Worm (Caenorhabditis elegans) whole organism, mixed stage, embryonic: ENCODE measurements around the gene C13G3.1.

ENCODE experiments used
- M03D4.4 ChIP-seq: sonication (generic microtip); optimal IDR thresholded peaks from 2 replicates; lab custom pipeline; 2017; ENCODE audit warnings: mild to moderate bottlenecking, missing genetic modification characterization, missing compliant biosample characterization
- bed-3 ChIP-seq: fragments of 200-800 bp; sonication (Bioruptor generic); optimal IDR thresholded peaks from 3 replicates; lab custom pipeline; 2018; ENCODE audit warnings: mild to moderate bottlenecking, missing genetic modification characterization, moderate library complexity, missing compliant biosample characterization
- blmp-1 ChIP-seq: fragments of 150-350 bp; optimal IDR thresholded peaks from 2 replicates; lab custom pipeline; 2014; ENCODE audit warnings: missing biosample characterization, missing genetic modification characterization
- ceh-39 ChIP-seq: fragments of 150-350 bp; optimal IDR thresholded peaks from 2 replicates; lab custom pipeline; 2014; ENCODE audit warnings: missing biosample characterization, missing genetic modification characterization
- ceh-83 ChIP-seq: fragments of 200-800 bp; sonication (Bioruptor generic); optimal IDR thresholded peaks from 2 replicates; lab custom pipeline; 2018; ENCODE audit warnings: mild to moderate bottlenecking, missing genetic modification characterization, missing compliant biosample characterization
- ces-1 ChIP-seq: fragments of 150-350 bp; optimal IDR thresholded peaks from 2 replicates; lab custom pipeline; 2014; ENCODE audit warnings: missing biosample characterization, missing genetic modification reagents, missing genetic modification characterization
- cnd-1 ChIP-seq: fragments of 200-800 bp; sonication (Bioruptor generic); optimal IDR thresholded peaks from 2 replicates; lab custom pipeline; 2018; ENCODE audit warnings: mild to moderate bottlenecking, missing genetic modification characterization, missing compliant biosample characterization
- drap-1 ChIP-seq: fragments of 200-800 bp; sonication (Bioruptor generic); optimal IDR thresholded peaks from 3 replicates; lab custom pipeline; 2018; ENCODE audit warnings: mild to moderate bottlenecking, missing genetic modification characterization, missing compliant biosample characterization
- elt-1 ChIP-seq: sonication (generic microtip); optimal IDR thresholded peaks from 2 replicates; lab custom pipeline; 2017; ENCODE audit warnings: missing genetic modification characterization, mild to moderate bottlenecking, missing compliant biosample characterization, antibody characterized with exemption, moderate library complexity, borderline replicate concordance; ENCODE audit not compliant: insufficient read depth
- elt-3 ChIP-seq: fragments of 150-350 bp; optimal IDR thresholded peaks from 2 replicates; lab custom pipeline; 2014; ENCODE audit warnings: missing biosample characterization, missing genetic modification characterization
- flh-1 ChIP-seq: fragments of 200-800 bp; sonication (Bioruptor generic); optimal IDR thresholded peaks from 2 replicates; lab custom pipeline; 2018; ENCODE audit warnings: mild to moderate bottlenecking, missing genetic modification characterization, moderate library complexity, missing compliant biosample characterization
- ham-2 ChIP-seq: fragments of 200-800 bp; sonication (Bioruptor generic); optimal IDR thresholded peaks from 2 replicates; lab custom pipeline; 2018; ENCODE audit warnings: mild to moderate bottlenecking, missing genetic modification characterization, missing compliant biosample characterization
- hlh-1 ChIP-seq: fragments of 150-350 bp; optimal IDR thresholded peaks from 2 replicates; lab custom pipeline; 2014; ENCODE audit warnings: missing biosample characterization, missing genetic modification reagents, missing genetic modification characterization
- lin-13 ChIP-seq: fragments of 150-350 bp; optimal IDR thresholded peaks from 2 replicates; lab custom pipeline; 2014; ENCODE audit warnings: missing biosample characterization, missing genetic modification characterization
- lin-32 ChIP-seq: fragments of 200-800 bp; sonication (Bioruptor generic); optimal IDR thresholded peaks from 2 replicates; lab custom pipeline; 2018; ENCODE audit warnings: mild to moderate bottlenecking, missing genetic modification characterization, missing compliant biosample characterization
- lsy-2 ChIP-seq: fragments of 150-350 bp; optimal IDR thresholded peaks from 2 replicates; lab custom pipeline; 2014; ENCODE audit warnings: missing biosample characterization, missing genetic modification characterization
- mab-5 ChIP-seq: fragments of 150-350 bp; optimal IDR thresholded peaks from 2 replicates; lab custom pipeline; 2014; ENCODE audit warnings: missing biosample characterization, missing genetic modification characterization
- mep-1 ChIP-seq: fragments of 150-350 bp; optimal IDR thresholded peaks from 2 replicates; lab custom pipeline; 2017; ENCODE audit warnings: missing biosample characterization, missing genetic modification reagents, missing genetic modification characterization, inconsistent platforms
- mls-2 ChIP-seq: sonication (generic microtip); optimal IDR thresholded peaks from 2 replicates; lab custom pipeline; 2016; ENCODE audit warnings: mild to moderate bottlenecking, missing genetic modification characterization, moderate library complexity, missing compliant biosample characterization
- nhr-12 ChIP-seq: fragments of 150-350 bp; optimal IDR thresholded peaks from 2 replicates; lab custom pipeline; 2014; ENCODE audit warnings: missing biosample characterization, missing genetic modification characterization
- nhr-2 ChIP-seq: fragments of 150-350 bp; optimal IDR thresholded peaks from 2 replicates; lab custom pipeline; 2014; ENCODE audit warnings: missing biosample characterization, missing genetic modification characterization
- nhr-237 ChIP-seq: fragments of 150-350 bp; optimal IDR thresholded peaks from 2 replicates; lab custom pipeline; 2014; ENCODE audit warnings: missing biosample characterization, missing genetic modification characterization
- nhr-76 ChIP-seq: sonication (generic microtip); optimal IDR thresholded peaks from 2 replicates; lab custom pipeline; 2017; ENCODE audit warnings: missing biosample characterization, missing genetic modification characterization
- sptf-1 ChIP-seq: sonication (generic microtip); optimal IDR thresholded peaks from 2 replicates; lab custom pipeline; 2017; ENCODE audit warnings: mild to moderate bottlenecking, missing genetic modification characterization, moderate library complexity, missing compliant biosample characterization
- tbx-8 ChIP-seq: fragments of 200-800 bp; sonication (Bioruptor generic); optimal IDR thresholded peaks from 2 replicates; lab custom pipeline; 2018; ENCODE audit warnings: mild to moderate bottlenecking, missing genetic modification characterization, moderate library complexity, missing compliant biosample characterization
- unc-120 ChIP-seq: sonication (generic microtip); optimal IDR thresholded peaks from 2 replicates; lab custom pipeline; 2017; ENCODE audit warnings: missing genetic modification characterization, missing compliant biosample characterization; ENCODE audit not compliant: poor library complexity, severe bottlenecking
- unc-39 ChIP-seq: fragments of 150-350 bp; optimal IDR thresholded peaks from 2 replicates; lab custom pipeline; 2014; ENCODE audit warnings: missing biosample characterization, missing genetic modification characterization
- zip-8 ChIP-seq: fragments of 150-350 bp; optimal IDR thresholded peaks from 2 replicates; lab custom pipeline; 2014; ENCODE audit warnings: missing biosample characterization, missing genetic modification characterization
- ztf-11 ChIP-seq: fragments of 150-350 bp; optimal IDR thresholded peaks from 2 replicates; lab custom pipeline; 2014; ENCODE audit warnings: missing biosample characterization, missing genetic modification characterization

Gene C13G3.1

ce11 chrV:11022817-11023216, 10.6 kb upstream of the C13G3.1 start, which contains the start of the genes C13G3.12 and hot-6:
Gene C13G3.12, minus strand, starts transcription at chrV:11022917.
Gene hot-6, minus strand, starts transcription at chrV:11022937.
- TF ChIP-seq cnd-1 (tag; lab: Kevin White, UChicago) (no peak), unc-120 (tag; lab: Kevin White, UChicago) (no peak), zip-8 (tag; lab: Kevin White, UChicago) (no peak), tbx-8 (GFP tag; lab: Kevin White, UChicago) (no peak), lin-32 (GFP tag; lab: Kevin White, UChicago) (no peak), nhr-12 (tag; lab: Kevin White, UChicago) (no peak), nhr-237 (tag; lab: Kevin White, UChicago) (no peak), ceh-83 (GFP tag; lab: Kevin White, UChicago) (no peak), elt-1 (no peak), nhr-2 (tag; lab: Kevin White, UChicago) (no peak), elt-3 (tag; lab: Kevin White, UChicago) (no peak), ztf-11 (tag; lab: Kevin White, UChicago) (no peak), lsy-2 (tag; lab: Kevin White, UChicago) (no peak), bed-3 (GFP tag; lab: Kevin White, UChicago) (no peak), ham-2 (GFP tag; lab: Kevin White, UChicago) (no peak), mep-1 (tag; lab: Kevin White, UChicago) (no peak)

- TF ChIP-seq zip-8 (tag; lab: Kevin White, UChicago) (no peak), ces-1 (GFP tag; lab: Kevin White, UChicago) (no peak), ceh-39 (no peak), mls-2 (no peak), tbx-8 (GFP tag; lab: Kevin White, UChicago) (no peak), M03D4.4 (tag; lab: Kevin White, UChicago) (no peak), mab-5 (tag; lab: Kevin White, UChicago) (no peak), lin-13 (tag; lab: Kevin White, UChicago) (no peak), elt-1 (no peak), lin-32 (GFP tag; lab: Kevin White, UChicago) (no peak)
These were observed 4.7 kb upstream of the C13G3.1 start for ce11 chrV:11016846-11017553.

ce11 chrV:11014758-11015157, 2.5 kb upstream of the C13G3.1 start:
- TF ChIP-seq bed-3 (GFP tag; lab: Kevin White, UChicago) (no peak), mab-5 (tag; lab: Kevin White, UChicago) (no peak), ceh-39 (no peak), lsy-2 (tag; lab: Kevin White, UChicago) (no peak), M03D4.4 (tag; lab: Kevin White, UChicago) (no peak), elt-3 (tag; lab: Kevin White, UChicago) (no peak), nhr-2 (tag; lab: Kevin White, UChicago) (no peak), hlh-1 (tag; lab: Kevin White, UChicago) (no peak), cnd-1 (tag; lab: Kevin White, UChicago) (no peak), nhr-76 (tag; lab: Kevin White, UChicago) (no peak), flh-1 (GFP tag; lab: Kevin White, UChicago) (no peak)

ce11 chrV:11013179-11013578, 914 bp upstream of the C13G3.1 start:
- TF ChIP-seq unc-39 (tag; lab: Kevin White, UChicago) = no peak
- no peak for TF ChIP-seq bed-3 (GFP tag; lab: Kevin White, UChicago)
- no peak for TF ChIP-seq sptf-1
- TF ChIP-seq mep-1 (tag; lab: Kevin White, UChicago) = no peak
- no peak for TF ChIP-seq unc-120 (tag; lab: Kevin White, UChicago)
- TF ChIP-seq mab-5 (tag; lab: Kevin White, UChicago) = no peak
- TF ChIP-seq drap-1 (GFP tag; lab: Kevin White, UChicago) = no peak
- TF ChIP-seq hlh-1 (tag; lab: Kevin White, UChicago) = no peak
- no peak for TF ChIP-seq ham-2 (GFP tag; lab: Kevin White, UChicago)
- no peak for TF ChIP-seq tbx-8 (GFP tag; lab: Kevin White, UChicago)
- no peak for TF ChIP-seq blmp-1 (tag; lab: Kevin White, UChicago)
- TF ChIP-seq lsy-2 (tag; lab: Kevin White, UChicago) = no peak
- TF ChIP-seq M03D4.4 (tag; lab: Kevin White, UChicago) = no peak
- no peak for TF ChIP-seq ceh-39
- TF ChIP-seq nhr-12 (tag; lab: Kevin White, UChicago) = no peak
- TF ChIP-seq ceh-83 (GFP tag; lab: Kevin White, UChicago) = no peak
- TF ChIP-seq, all 35 proteins: peak for 0
